Worm (Caenorhabditis elegans) whole organism, midembryonic: Measurements from ENCODE around the gene T20G5.13.

Source experiments
- T22C8.4 ChIP-seq: fragments of 200-800 bp; sonication (Bioruptor generic); IDR thresholded peaks from 2 replicates; pipeline ENCODE4 v1.3.6; 2022; ENCODE audit warnings: missing genetic modification characterization, missing compliant biosample characterization
- cog-1 ChIP-seq: sonication (generic microtip); optimal IDR thresholded peaks from 2 replicates; lab custom pipeline; 2016; ENCODE audit warnings: missing genetic modification characterization, missing compliant biosample characterization
- flt-1 ChIP-seq: fragments of 200-800 bp; sonication (Bioruptor generic); IDR thresholded peaks from 2 replicates; pipeline ENCODE4 v1.3.6; 2022; ENCODE audit warnings: missing genetic modification characterization, missing compliant biosample characterization
- klf-2 ChIP-seq: fragments of 200-800 bp; sonication (Bioruptor generic); conservative IDR thresholded peaks from 2 replicates; pipeline ENCODE4 v1.3.6; 2022; ENCODE audit warnings: missing genetic modification reagents, missing genetic modification characterization, missing compliant biosample characterization
- med-1 ChIP-seq: sonication (generic microtip); optimal IDR thresholded peaks from 2 replicates; lab custom pipeline; 2017; ENCODE audit warnings: missing genetic modification characterization, mild to moderate bottlenecking, missing compliant biosample characterization, antibody characterized with exemption, missing genetic modification reagents; ENCODE audit not compliant: insufficient read depth
- ref-1 ChIP-seq: fragments of 200-800 bp; sonication (Bioruptor generic); conservative IDR thresholded peaks from 2 replicates; pipeline ENCODE4 v1.3.6; 2022; ENCODE audit warnings: missing genetic modification reagents, missing genetic modification characterization, missing compliant biosample characterization
- tab-1 ChIP-seq: fragments of 200-800 bp; sonication (Bioruptor generic); IDR thresholded peaks from 2 replicates; pipeline ENCODE4 v1.3.6; 2022; ENCODE audit warnings: missing genetic modification characterization, missing compliant biosample characterization
- ztf-23 ChIP-seq: fragments of 200-800 bp; sonication (Bioruptor generic); IDR thresholded peaks from 2 replicates; pipeline ENCODE4 v1.3.6; 2022; ENCODE audit warnings: missing genetic modification reagents, missing genetic modification characterization, missing compliant biosample characterization
- ztf-29 ChIP-seq: fragments of 200-800 bp; sonication (Bioruptor generic); IDR thresholded peaks from 2 replicates; pipeline ENCODE4 v1.3.6; 2022; ENCODE audit warnings: missing genetic modification reagents, missing genetic modification characterization, missing compliant biosample characterization

The T20G5.13 gene

ce11 chrIII:10186160-10186559 is 15.0 kb downstream of the T20G5.13 start, which contains the start of gene unc-47:
Gene unc-47, minus strand, starts transcription at chrIII:10186260.
- TF ChIP-seq ztf-29 (GFP tag; lab: Robert Waterston, UW), result no peak
- TF ChIP-seq cog-1 (tag; lab: Kevin White, UChicago), result no peak

- TF ChIP-seq med-1 (GFP tag; lab: Kevin White, UChicago) (no peak), klf-2 (no peak), ztf-29 (GFP tag; lab: Robert Waterston, UW) (no peak), ref-1 (GFP tag; lab: Robert Waterston, UW) (no peak), ztf-23 (GFP tag; lab: Robert Waterston, UW) (no peak), tab-1 (GFP tag; lab: Robert Waterston, UW) (no peak), flt-1 (GFP tag; lab: Robert Waterston, UW) (no peak), T22C8.4 (no peak), cog-1 (tag; lab: Kevin White, UChicago) (no peak)
Measured at ce11 chrIII:10181868-10182267, 19.3 kb downstream of the T20G5.13 start.

- TF ChIP-seq flt-1 (GFP tag; lab: Robert Waterston, UW) (no peak), ztf-29 (GFP tag; lab: Robert Waterston, UW) (no peak), ztf-23 (GFP tag; lab: Robert Waterston, UW) (no peak), T22C8.4 (no peak), tab-1 (GFP tag; lab: Robert Waterston, UW) (no peak), med-1 (GFP tag; lab: Kevin White, UChicago) (no peak), klf-2 (no peak), cog-1 (tag; lab: Kevin White, UChicago) (no peak), ref-1 (GFP tag; lab: Robert Waterston, UW) (no peak)
Measured at ce11 chrIII:10179444-10179843, 21.7 kb downstream of the T20G5.13 start.

ce11 chrIII:10178552-10178951 is 22.6 kb downstream of the T20G5.13 start:
- TF ChIP-seq ref-1 (GFP tag; lab: Robert Waterston, UW), result no peak
- TF ChIP-seq ztf-23 (GFP tag; lab: Robert Waterston, UW), result no peak
- TF ChIP-seq cog-1 (tag; lab: Kevin White, UChicago), result no peak
- TF ChIP-seq klf-2, result no peak
- no peak for TF ChIP-seq T22C8.4

- TF ChIP-seq tab-1 (GFP tag; lab: Robert Waterston, UW) (no peak), flt-1 (GFP tag; lab: Robert Waterston, UW) (no peak), T22C8.4 (no peak), ref-1 (GFP tag; lab: Robert Waterston, UW) (no peak), med-1 (GFP tag; lab: Kevin White, UChicago) (no peak), cog-1 (tag; lab: Kevin White, UChicago) (no peak), klf-2 (no peak), ztf-23 (GFP tag; lab: Robert Waterston, UW) (no peak), ztf-29 (GFP tag; lab: Robert Waterston, UW) (no peak)
Measured at ce11 chrIII:10178023-10178422, 23.1 kb downstream of the T20G5.13 start.

ce11 chrIII:10170265-10170664 is 30.9 kb downstream of the T20G5.13 start:
- TF ChIP-seq med-1 (GFP tag; lab: Kevin White, UChicago), result no peak
- TF ChIP-seq T22C8.4, result no peak
- no peak for TF ChIP-seq klf-2
- no peak for TF ChIP-seq flt-1 (GFP tag; lab: Robert Waterston, UW)
- TF ChIP-seq ref-1 (GFP tag; lab: Robert Waterston, UW), result no peak
- TF ChIP-seq ztf-29 (GFP tag; lab: Robert Waterston, UW), result no peak
- TF ChIP-seq tab-1 (GFP tag; lab: Robert Waterston, UW), result no peak
- TF ChIP-seq cog-1 (tag; lab: Kevin White, UChicago), result no peak
- TF ChIP-seq ztf-23 (GFP tag; lab: Robert Waterston, UW), result no peak

ce11 chrIII:10160385-10160784 is 40.8 kb downstream of the T20G5.13 start, which contains the start of the genes K08E5.5 and mua-3:
Gene K08E5.5, minus strand, starts transcription at chrIII:10160485.
Gene mua-3, plus strand, starts transcription at chrIII:10160697.
- no peak for TF ChIP-seq ztf-29 (GFP tag; lab: Robert Waterston, UW)
- no peak for TF ChIP-seq cog-1 (tag; lab: Kevin White, UChicago)
- no peak for TF ChIP-seq T22C8.4
- no peak for TF ChIP-seq tab-1 (GFP tag; lab: Robert Waterston, UW)
- no peak for TF ChIP-seq med-1 (GFP tag; lab: Kevin White, UChicago)
- TF ChIP-seq flt-1 (GFP tag; lab: Robert Waterston, UW), result no peak
- TF ChIP-seq ztf-23 (GFP tag; lab: Robert Waterston, UW), result no peak

ce11 chrIII:10156269-10156668 is 44.9 kb downstream of the T20G5.13 start:
- TF ChIP-seq flt-1 (GFP tag; lab: Robert Waterston, UW), result no peak
- TF ChIP-seq med-1 (GFP tag; lab: Kevin White, UChicago), result no peak
- no peak for TF ChIP-seq klf-2
- no peak for TF ChIP-seq ztf-29 (GFP tag; lab: Robert Waterston, UW)
- TF ChIP-seq ref-1 (GFP tag; lab: Robert Waterston, UW), result no peak
- no peak for TF ChIP-seq ztf-23 (GFP tag; lab: Robert Waterston, UW)
- TF ChIP-seq T22C8.4, result no peak
- TF ChIP-seq tab-1 (GFP tag; lab: Robert Waterston, UW), result no peak
- TF ChIP-seq cog-1 (tag; lab: Kevin White, UChicago), result no peak

ce11 chrIII:10154993-10155392 is 46.1 kb downstream of the T20G5.13 start:
- TF ChIP-seq ref-1 (GFP tag; lab: Robert Waterston, UW) (no peak), ztf-29 (GFP tag; lab: Robert Waterston, UW) (no peak), T22C8.4 (no peak), klf-2 (no peak), tab-1 (GFP tag; lab: Robert Waterston, UW) (no peak)

- TF ChIP-seq ref-1 (GFP tag; lab: Robert Waterston, UW), result no peak
- TF ChIP-seq T22C8.4, result no peak
Measured at ce11 chrIII:10153003-10153402, 48.1 kb downstream of the T20G5.13 start.
